Worm (Caenorhabditis elegans) whole organism, young adult: ENCODE data around the gene F08G2.7.

Experiments
- B0019.2 ChIP-seq: fragments of 200-800 bp; sonication (Bioruptor generic); conservative IDR thresholded peaks from 2 replicates; pipeline ENCODE4 v1.3.6; 2022; ENCODE audit warnings: missing genetic modification reagents, missing genetic modification characterization, missing compliant biosample characterization
- B0035.1 ChIP-seq: sonication (generic microtip); optimal IDR thresholded peaks from 2 replicates; lab custom pipeline; 2016; ENCODE audit warnings: missing genetic modification characterization, mild to moderate bottlenecking, missing compliant biosample characterization, missing genotype, missing genetic modification reagents
- B0261.1 ChIP-seq: sonication (generic microtip); optimal IDR thresholded peaks from 2 replicates; lab custom pipeline; 2016; ENCODE audit warnings: mild to moderate bottlenecking, missing genetic modification characterization, moderate library complexity, missing compliant biosample characterization
- B0336.3 ChIP-seq: fragments of 200-800 bp; sonication (Bioruptor generic); IDR thresholded peaks from 2 replicates; pipeline ENCODE4 v1.3.6; 2022; ENCODE audit warnings: missing genetic modification characterization, missing compliant biosample characterization
- D2030.7 ChIP-seq: fragments of 200-800 bp; sonication (Bioruptor generic); IDR thresholded peaks from 2 replicates; pipeline ENCODE4 v1.3.6; 2022; ENCODE audit warnings: missing genetic modification reagents, missing genetic modification characterization, missing compliant biosample characterization
- F23B12.7 ChIP-seq: sonication (generic microtip); optimal IDR thresholded peaks from 2 replicates; lab custom pipeline; 2017; ENCODE audit warnings: missing genetic modification characterization, mild to moderate bottlenecking, missing compliant biosample characterization, antibody characterized with exemption, moderate library complexity; ENCODE audit not compliant: insufficient read depth
- F49E8.2 ChIP-seq: sonication (generic microtip); optimal IDR thresholded peaks from 3 replicates; lab custom pipeline; 2017; ENCODE audit warnings: missing genetic modification characterization, mild to moderate bottlenecking, missing compliant biosample characterization, antibody characterized with exemption, moderate library complexity; ENCODE audit not compliant: insufficient read depth
- Y53G8AR.9 ChIP-seq: fragments of 200-800 bp; sonication (Bioruptor generic); conservative IDR thresholded peaks from 2 replicates; pipeline ENCODE4 v1.3.6; 2022; ENCODE audit warnings: missing genetic modification reagents, missing genetic modification characterization, missing compliant biosample characterization
- Y56A3A.18 ChIP-seq: fragments of 200-800 bp; sonication (Bioruptor generic); IDR thresholded peaks from 2 replicates; pipeline ENCODE4 v1.3.6; 2022; ENCODE audit warnings: missing genetic modification reagents, missing genetic modification characterization, missing compliant biosample characterization
- Y95B8A.8 ChIP-seq: fragments of 200-800 bp; sonication (Bioruptor generic); IDR thresholded peaks from 2 replicates; pipeline ENCODE4 v1.3.6; 2022; ENCODE audit warnings: missing genetic modification reagents, missing genetic modification characterization, missing compliant biosample characterization
- ZK185.1 ChIP-seq: sonication (generic microtip); optimal IDR thresholded peaks from 2 replicates; lab custom pipeline; 2016; ENCODE audit warnings: mild to moderate bottlenecking, missing genetic modification characterization, missing compliant biosample characterization; ENCODE audit not compliant: poor library complexity, severe bottlenecking
- aptf-2 ChIP-seq: fragments of 200-800 bp; sonication (Bioruptor generic); conservative IDR thresholded peaks from 2 replicates; pipeline ENCODE4 v1.3.6; 2022; ENCODE audit warnings: missing genetic modification reagents, missing genetic modification characterization, missing compliant biosample characterization
- attf-6 ChIP-seq: fragments of 200-800 bp; sonication (Bioruptor generic); IDR thresholded peaks from 2 replicates; pipeline ENCODE4 v1.3.6; 2022; ENCODE audit warnings: missing genetic modification reagents, missing genetic modification characterization, missing compliant biosample characterization
- ccch-3 ChIP-seq: fragments of 200-800 bp; sonication (Bioruptor generic); optimal IDR thresholded peaks from 2 replicates; lab custom pipeline; 2018; ENCODE audit warnings: mild to moderate bottlenecking, missing genetic modification characterization, missing compliant biosample characterization
- cebp-2 ChIP-seq: fragments of 200-800 bp; sonication (Bioruptor generic); IDR thresholded peaks from 2 replicates; pipeline ENCODE4 v1.3.6; 2022; ENCODE audit warnings: missing genetic modification characterization, missing compliant biosample characterization
- ceh-100 ChIP-seq: fragments of 200-800 bp; sonication (Bioruptor generic); IDR thresholded peaks from 2 replicates; pipeline ENCODE4 v1.3.6; 2022; ENCODE audit warnings: missing genetic modification reagents, missing genetic modification characterization, missing compliant biosample characterization
- die-1 ChIP-seq: sonication (generic microtip); optimal IDR thresholded peaks from 2 replicates; lab custom pipeline; 2016; ENCODE audit warnings: missing genotype, mild to moderate bottlenecking, missing genetic modification characterization, missing compliant biosample characterization
- egrh-3 ChIP-seq: fragments of 200-800 bp; sonication (Bioruptor generic); IDR thresholded peaks from 2 replicates; pipeline ENCODE4 v1.3.6; 2022; ENCODE audit warnings: missing genetic modification reagents, missing genetic modification characterization, missing compliant biosample characterization
- ekl-4 ChIP-seq: fragments of 200-800 bp; sonication (Bioruptor generic); IDR thresholded peaks from 2 replicates; pipeline ENCODE4 v1.3.6; 2022; ENCODE audit warnings: missing genetic modification reagents, missing genetic modification characterization, missing compliant biosample characterization
- him-1 ChIP-seq: sonication (generic microtip); optimal IDR thresholded peaks from 2 replicates; lab custom pipeline; 2016; ENCODE audit warnings: missing genotype, missing genetic modification reagents, missing genetic modification characterization, missing compliant biosample characterization
- hmg-1.2 ChIP-seq: fragments of 200-800 bp; sonication (Bioruptor generic); IDR thresholded peaks from 2 replicates; pipeline ENCODE4 v1.3.6; 2022; ENCODE audit warnings: missing genetic modification reagents, missing genetic modification characterization, missing compliant biosample characterization
- hmg-20 ChIP-seq: fragments of 200-800 bp; sonication (Bioruptor generic); IDR thresholded peaks from 2 replicates; pipeline ENCODE4 v1.3.6; 2022; ENCODE audit warnings: missing genetic modification reagents, missing genetic modification characterization, missing compliant biosample characterization
- let-607 ChIP-seq, 2 experiments: fragments of 200-800 bp in 1 of 2; sonication (Bioruptor generic) in 1 of 2; sonication (generic microtip) in 1 of 2; optimal IDR thresholded peaks; 2 replicates each; lab custom pipeline; 2016 to 2018; ENCODE audit warnings: mild to moderate bottlenecking in 2 of 2, missing compliant biosample characterization in 2 of 2, missing genetic modification characterization in 2 of 2, moderate library complexity in 2 of 2, missing genotype in 1 of 2
- lin-26 ChIP-seq: fragments of 200-800 bp; sonication (Bioruptor generic); IDR thresholded peaks from 2 replicates; pipeline ENCODE4 v1.3.6; 2022; ENCODE audit warnings: missing genetic modification reagents, missing genetic modification characterization, missing compliant biosample characterization
- lin-40 ChIP-seq: sonication (generic microtip); optimal IDR thresholded peaks from 2 replicates; lab custom pipeline; 2016; ENCODE audit warnings: missing genetic modification characterization, mild to moderate bottlenecking, missing compliant biosample characterization, missing genotype, missing genetic modification reagents
- lin-54 ChIP-seq: fragments of 200-800 bp; sonication (Bioruptor generic); optimal IDR thresholded peaks from 2 replicates; lab custom pipeline; 2018; ENCODE audit warnings: mild to moderate bottlenecking, missing genetic modification characterization, missing compliant biosample characterization
- lsl-1 ChIP-seq: fragments of 200-800 bp; sonication (Bioruptor generic); optimal IDR thresholded peaks from 2 replicates; lab custom pipeline; 2018; ENCODE audit warnings: mild to moderate bottlenecking, missing genetic modification characterization, moderate library complexity, missing compliant biosample characterization
- madf-6 ChIP-seq: fragments of 200-800 bp; sonication (Bioruptor generic); IDR thresholded peaks from 2 replicates; pipeline ENCODE4 v1.3.6; 2022; ENCODE audit warnings: missing genetic modification reagents, missing genetic modification characterization, missing compliant biosample characterization
- mcd-1 ChIP-seq: fragments of 200-800 bp; sonication (Bioruptor generic); IDR thresholded peaks from 2 replicates; pipeline ENCODE4 v1.3.6; 2022; ENCODE audit warnings: missing genetic modification reagents, missing genetic modification characterization, missing compliant biosample characterization
- nfya-2 ChIP-seq: fragments of 200-800 bp; sonication (Bioruptor generic); IDR thresholded peaks from 2 replicates; pipeline ENCODE4 v1.3.6; 2022; ENCODE audit warnings: missing genetic modification reagents, missing genetic modification characterization, missing compliant biosample characterization
- nfyb-1 ChIP-seq: fragments of 200-800 bp; sonication (Bioruptor generic); IDR thresholded peaks from 2 replicates; pipeline ENCODE4 v1.3.6; 2022; ENCODE audit warnings: missing genetic modification reagents, missing genetic modification characterization, missing compliant biosample characterization
- nhr-80 ChIP-seq: sonication (generic microtip); optimal IDR thresholded peaks from 2 replicates; lab custom pipeline; 2016; ENCODE audit warnings: missing genetic modification characterization, missing compliant biosample characterization
- pbrm-1 ChIP-seq: fragments of 200-800 bp; sonication (Bioruptor generic); IDR thresholded peaks from 2 replicates; pipeline ENCODE4 v1.3.6; 2022; ENCODE audit warnings: missing genetic modification reagents, missing genetic modification characterization, missing compliant biosample characterization
- rcor-1 ChIP-seq: fragments of 200-800 bp; sonication (Bioruptor generic); IDR thresholded peaks from 2 replicates; pipeline ENCODE4 v1.3.6; 2022; ENCODE audit warnings: missing genetic modification reagents, missing genetic modification characterization, missing compliant biosample characterization
- snpc-1.1 ChIP-seq: sonication (generic microtip); optimal IDR thresholded peaks from 2 replicates; lab custom pipeline; 2017; ENCODE audit warnings: missing genetic modification characterization, mild to moderate bottlenecking, missing compliant biosample characterization, antibody characterized with exemption, moderate library complexity, missing genotype, missing genetic modification reagents; ENCODE audit not compliant: insufficient read depth
- snpc-1.3 ChIP-seq: sonication (generic microtip); optimal IDR thresholded peaks from 2 replicates; lab custom pipeline; 2017; ENCODE audit warnings: missing genetic modification characterization, mild to moderate bottlenecking, missing compliant biosample characterization, antibody characterized with exemption, moderate library complexity, missing genotype, missing genetic modification reagents; ENCODE audit not compliant: insufficient read depth
- snpc-3.4 ChIP-seq: sonication (generic microtip); optimal IDR thresholded peaks from 2 replicates; lab custom pipeline; 2017; ENCODE audit warnings: missing genetic modification characterization, mild to moderate bottlenecking, missing compliant biosample characterization, antibody characterized with exemption, moderate library complexity, missing genotype, missing genetic modification reagents
- snpc-4 ChIP-seq, 5 experiments: fragments of 150-350 bp in 1 of 5; sonication (generic microtip) in 4 of 5; optimal IDR thresholded peaks; 2 replicates each; lab custom pipeline; 2014 to 2018; ENCODE audit warnings: missing genetic modification characterization in 5 of 5, missing biosample characterization in 3 of 5, antibody characterized with exemption in 2 of 5, mild to moderate bottlenecking in 2 of 5, missing compliant biosample characterization in 2 of 5, missing genotype in 2 of 5, moderate library complexity in 2 of 5, missing genetic modification reagents in 1 of 5
- tbp1 ChIP-seq: fragments of 200-800 bp; sonication (Bioruptor generic); optimal IDR thresholded peaks from 2 replicates; lab custom pipeline; 2018; ENCODE audit warnings: mild to moderate bottlenecking, missing genetic modification characterization, missing compliant biosample characterization
- xnd-1 ChIP-seq: sonication (generic microtip); optimal IDR thresholded peaks from 2 replicates; lab custom pipeline; 2016; ENCODE audit warnings: missing genotype, missing genetic modification reagents, missing genetic modification characterization, missing compliant biosample characterization
- zfh-2 ChIP-seq: fragments of 200-800 bp; sonication (Bioruptor generic); conservative IDR thresholded peaks from 2 replicates; pipeline ENCODE4 v1.3.6; 2022; ENCODE audit warnings: missing genetic modification reagents, missing genetic modification characterization, missing compliant biosample characterization
- ztf-18 ChIP-seq: sonication (generic microtip); optimal IDR thresholded peaks from 2 replicates; lab custom pipeline; 2016; ENCODE audit warnings: missing genotype, mild to moderate bottlenecking, missing genetic modification characterization, missing compliant biosample characterization
- ztf-6 ChIP-seq: fragments of 200-800 bp; sonication (Bioruptor generic); IDR thresholded peaks from 2 replicates; pipeline ENCODE4 v1.3.6; 2022; ENCODE audit warnings: missing genetic modification reagents, missing genetic modification characterization, missing compliant biosample characterization

The F08G2.7 gene

ce11 chrII:13852532-13853199 is 11.7 kb upstream of the F08G2.7 start:
- TF ChIP-seq B0336.3 (GFP tag; lab: Robert Waterston, UW) (peak; percentile 65), ceh-100 (GFP tag; lab: Robert Waterston, UW) (peak; percentile 60; the same call in 1 of the 2 replicates), lsl-1 (GFP tag; lab: Kevin White, UChicago) (peak; percentile 61), madf-6 (GFP tag; lab: Robert Waterston, UW) (peak; percentile 47; the same call in 1 of the 2 replicates), die-1 (tag; lab: Kevin White, UChicago) (peak; percentile 18), Y53G8AR.9 (GFP tag; lab: Robert Waterston, UW) (0 out of 2 replicates have a peak, but pooled peaks have one; percentile 67), hmg-1.2 (GFP tag; lab: Robert Waterston, UW) (peak; percentile 84), nfyb-1 (GFP tag; lab: Robert Waterston, UW) (peak; percentile 69; the same call in 1 of the 2 replicates), attf-6 (GFP tag; lab: Robert Waterston, UW) (peak; percentile 94), tbp1 (GFP tag; lab: Kevin White, UChicago) (peak; percentile 63), lin-54 (GFP tag; lab: Kevin White, UChicago) (peak; percentile 13), lin-40 (tag; lab: Kevin White, UChicago) (peak; percentile 26), xnd-1 (tag; lab: Kevin White, UChicago) (peak; percentile 25), snpc-4 (GFP tag; optimal IDR thresholded peaks at IDR 0.05; lab: Kevin White, UChicago) (peak; percentile 84), snpc-4 (tag; optimal IDR thresholded peaks at IDR 0.05; lab: Kevin White, UChicago) (peak; percentile 54 to 97 (median 93)), zfh-2 (GFP tag; lab: Robert Waterston, UW) (peak; percentile 59), nhr-80 (tag; lab: Kevin White, UChicago) (peak; percentile 2), aptf-2 (GFP tag; lab: Robert Waterston, UW) (peak; percentile 93), nfya-2 (GFP tag; lab: Robert Waterston, UW) (peak; percentile 21; the same call in 1 of the 2 replicates), F49E8.2 (tag; lab: Kevin White, UChicago) (peak; percentile 70), mcd-1 (GFP tag; lab: Robert Waterston, UW) (peak; percentile 55), snpc-1.3 (tag; lab: Kevin White, UChicago) (peak; percentile 13), him-1 (tag; lab: Kevin White, UChicago) (peak; percentile 58), lin-26 (GFP tag; lab: Robert Waterston, UW) (peak; percentile 93), ekl-4 (GFP tag; lab: Robert Waterston, UW) (peak; percentile 57; the same call in 1 of the 2 replicates), ZK185.1 (tag; lab: Kevin White, UChicago) (peak; percentile 13), ztf-18 (tag; lab: Kevin White, UChicago) (peak; percentile 10), snpc-1.1 (tag; lab: Kevin White, UChicago) (peak; percentile 87), snpc-3.4 (peak; percentile 27), rcor-1 (GFP tag; lab: Robert Waterston, UW) (0 out of 2 replicates have a peak, but pooled peaks have one; percentile 25), D2030.7 (GFP tag; lab: Robert Waterston, UW) (peak; percentile 84), let-607 (tag; optimal IDR thresholded peaks at IDR 0.05; lab: Kevin White, UChicago) (peak in 1 of 2 experiments; percentile 6), hmg-20 (GFP tag; lab: Robert Waterston, UW) (0 out of 2 replicates have a peak, but pooled peaks have one; percentile 47), pbrm-1 (GFP tag; lab: Robert Waterston, UW) (peak; percentile 69)

ce11 chrII:13852004-13852403 is 11.0 kb upstream of the F08G2.7 start, which contains the start of gene F08G2.8:
Gene F08G2.8 (plus strand): TSS chrII:13852304.
- TF ChIP-seq F23B12.7 (tag; lab: Kevin White, UChicago) (no peak), cebp-2 (GFP tag; lab: Robert Waterston, UW) (no peak), lin-40 (tag; lab: Kevin White, UChicago) (no peak), B0035.1 (tag; lab: Kevin White, UChicago) (no peak), Y95B8A.8 (GFP tag; lab: Robert Waterston, UW) (no peak), hmg-20 (GFP tag; lab: Robert Waterston, UW) (no peak), B0019.2 (no peak), Y56A3A.18 (GFP tag; lab: Robert Waterston, UW) (no peak), pbrm-1 (GFP tag; lab: Robert Waterston, UW) (no peak), ztf-6 (GFP tag; lab: Robert Waterston, UW) (no peak), ccch-3 (GFP tag; lab: Kevin White, UChicago) (no peak), B0261.1 (tag; lab: Kevin White, UChicago) (no peak), xnd-1 (tag; lab: Kevin White, UChicago) (no peak), egrh-3 (GFP tag; lab: Robert Waterston, UW) (no peak)
